Worm (Caenorhabditis elegans) whole organism, mixed stage, embryonic: ENCODE data around the gene C51E3.9.

Experiments used
- elt-1 ChIP-seq: sonication (generic microtip); optimal IDR thresholded peaks from 2 replicates; lab custom pipeline; 2017; ENCODE audit warnings: missing genetic modification characterization, mild to moderate bottlenecking, missing compliant biosample characterization, antibody characterized with exemption, moderate library complexity, borderline replicate concordance; ENCODE audit not compliant: insufficient read depth
- lin-13 ChIP-seq: fragments of 150-350 bp; optimal IDR thresholded peaks from 2 replicates; lab custom pipeline; 2014; ENCODE audit warnings: missing biosample characterization, missing genetic modification characterization
- lsy-2 ChIP-seq: fragments of 150-350 bp; optimal IDR thresholded peaks from 2 replicates; lab custom pipeline; 2014; ENCODE audit warnings: missing biosample characterization, missing genetic modification characterization
- mep-1 ChIP-seq: fragments of 150-350 bp; optimal IDR thresholded peaks from 2 replicates; lab custom pipeline; 2017; ENCODE audit warnings: missing biosample characterization, missing genetic modification reagents, missing genetic modification characterization, inconsistent platforms
- nhr-12 ChIP-seq: fragments of 150-350 bp; optimal IDR thresholded peaks from 2 replicates; lab custom pipeline; 2014; ENCODE audit warnings: missing biosample characterization, missing genetic modification characterization
- nhr-237 ChIP-seq: fragments of 150-350 bp; optimal IDR thresholded peaks from 2 replicates; lab custom pipeline; 2014; ENCODE audit warnings: missing biosample characterization, missing genetic modification characterization
- snpc-4 ChIP-seq: fragments of 150-350 bp; optimal IDR thresholded peaks from 2 replicates; lab custom pipeline; 2014; ENCODE audit warnings: missing biosample characterization, missing genetic modification characterization
- unc-62 ChIP-seq: fragments of 150-350 bp; optimal IDR thresholded peaks from 2 replicates; lab custom pipeline; 2014; ENCODE audit warnings: missing biosample characterization, missing genetic modification reagents, missing genetic modification characterization
- ztf-11 ChIP-seq: fragments of 150-350 bp; optimal IDR thresholded peaks from 2 replicates; lab custom pipeline; 2014; ENCODE audit warnings: missing biosample characterization, missing genetic modification characterization

ce11 chrV:10158528-10158927 is 12.8 kb downstream of the C51E3.9 start, which contains the start of gene srsx-30:
- TF ChIP-seq lsy-2 (tag; lab: Kevin White, UChicago): no peak
- TF ChIP-seq lin-13 (tag; lab: Kevin White, UChicago): no peak
- TF ChIP-seq nhr-12: no peak
- TF ChIP-seq snpc-4 (tag; lab: Kevin White, UChicago): no peak
- no peak for TF ChIP-seq ztf-11 (tag; lab: Kevin White, UChicago)
- no peak for TF ChIP-seq mep-1 (tag; lab: Kevin White, UChicago)
- TF ChIP-seq unc-62 (GFP tag; lab: Kevin White, UChicago): no peak
- no peak for TF ChIP-seq elt-1 (tag; lab: Kevin White, UChicago)
- no peak for TF ChIP-seq nhr-237 (tag; lab: Kevin White, UChicago)
